Worm (Caenorhabditis elegans): ENCODE data around the gene gst-39.

ce11 chrII:15206234-15206633, 34.5 kb upstream of the gst-39 start:
- no peak for TF ChIP-seq pros-1 (tag; optimal IDR thresholded peaks at IDR 0.05)
- TF ChIP-seq F13H6.1 (tag; optimal IDR thresholded peaks at IDR 0.05) = no peak
- TF ChIP-seq ama-1 (optimal IDR thresholded peaks at IDR 0.05) = no peak
- no peak for TF ChIP-seq ceh-6 (GFP tag; optimal IDR thresholded peaks at IDR 0.05)
- TF ChIP-seq elt-2 (tag; optimal IDR thresholded peaks at IDR 0.05) = no peak
